Fruit fly (Drosophila melanogaster): ENCODE data around the gene Dhc62B.

Dhc62B gene

dm6 chr3L:1774713-1775648 is 3.4 kb upstream of the Dhc62B start, which contains the start of the genes CG13933 and PolD2:
Gene CG13933 (minus strand): TSS chr3L:1775147.
Gene PolD2 (plus strand): TSS chr3L:1775633.
- TF ChIP-seq CTCF (optimal IDR thresholded peaks at IDR 0.05) (no peak), CG8478 (optimal IDR thresholded peaks at IDR 0.05) (no peak)

- TF ChIP-seq CG8478 (optimal IDR thresholded peaks at IDR 0.05) (no peak), CTCF (optimal IDR thresholded peaks at IDR 0.05) (no peak)
Observed at dm6 chr3L:1772593-1772992, 1.0 kb upstream of the Dhc62B start.

- no peak for TF ChIP-seq CTCF (optimal IDR thresholded peaks at IDR 0.05)
Observed at dm6 chr3L:1756143-1756542, 15.4 kb downstream of the Dhc62B start, which contains the start of gene CG8001. Gene CG8001 (plus strand): TSS chr3L:1756159.

dm6 chr3L:1755458-1755984 is 16.0 kb downstream of the Dhc62B start, which contains the start of gene Cht2:
Gene Cht2 (minus strand): TSS chr3L:1755934.
- TF ChIP-seq CG8478 (optimal IDR thresholded peaks at IDR 0.05) (no peak), CTCF (optimal IDR thresholded peaks at IDR 0.05) (no peak)

- TF ChIP-seq CTCF (optimal IDR thresholded peaks at IDR 0.05), result no peak
- TF ChIP-seq CG8478 (optimal IDR thresholded peaks at IDR 0.05), result no peak
Observed at dm6 chr3L:1754935-1755334, 16.6 kb downstream of the Dhc62B start.

- no peak for TF ChIP-seq CTCF (optimal IDR thresholded peaks at IDR 0.05)
- no peak for TF ChIP-seq CG8478 (optimal IDR thresholded peaks at IDR 0.05)
Observed at dm6 chr3L:1754262-1754661, 17.3 kb downstream of the Dhc62B start.

dm6 chr3L:1748218-1748617 is 23.3 kb downstream of the Dhc62B start:
- TF ChIP-seq CG8478 (optimal IDR thresholded peaks at IDR 0.05) (no peak), CTCF (optimal IDR thresholded peaks at IDR 0.05) (no peak)

- TF ChIP-seq CTCF (optimal IDR thresholded peaks at IDR 0.05), result no peak
- no peak for TF ChIP-seq CG8478 (optimal IDR thresholded peaks at IDR 0.05)
Observed at dm6 chr3L:1746338-1747199, 25.0 kb downstream of the Dhc62B start, which contains the start of gene CG13921. Gene CG13921 (plus strand): TSS chr3L:1746907.

- TF ChIP-seq CG8478 (optimal IDR thresholded peaks at IDR 0.05) (no peak), CTCF (optimal IDR thresholded peaks at IDR 0.05) (no peak)
Observed at dm6 chr3L:1745432-1745831, 26.1 kb downstream of the Dhc62B start.

dm6 chr3L:1742552-1743097 is 28.9 kb downstream of the Dhc62B start:
- TF ChIP-seq CTCF (optimal IDR thresholded peaks at IDR 0.05), result no peak
- no peak for TF ChIP-seq CG8478 (optimal IDR thresholded peaks at IDR 0.05)

- no peak for TF ChIP-seq CTCF (optimal IDR thresholded peaks at IDR 0.05)
- TF ChIP-seq CG8478 (optimal IDR thresholded peaks at IDR 0.05), result no peak
Observed at dm6 chr3L:1741655-1742551, 29.7 kb downstream of the Dhc62B start.

- TF ChIP-seq CTCF (optimal IDR thresholded peaks at IDR 0.05), result no peak
- TF ChIP-seq CG8478 (optimal IDR thresholded peaks at IDR 0.05), result no peak
Observed at dm6 chr3L:1741107-1741506, 30.5 kb downstream of the Dhc62B start.

dm6 chr3L:1740129-1740975 is 31.2 kb downstream of the Dhc62B start:
- no peak for TF ChIP-seq CTCF (optimal IDR thresholded peaks at IDR 0.05)
- no peak for TF ChIP-seq CG8478 (optimal IDR thresholded peaks at IDR 0.05)
